Fruit fly (Drosophila melanogaster): Measurements from ENCODE around the gene Setd3.

Setd3 gene

DNA sequence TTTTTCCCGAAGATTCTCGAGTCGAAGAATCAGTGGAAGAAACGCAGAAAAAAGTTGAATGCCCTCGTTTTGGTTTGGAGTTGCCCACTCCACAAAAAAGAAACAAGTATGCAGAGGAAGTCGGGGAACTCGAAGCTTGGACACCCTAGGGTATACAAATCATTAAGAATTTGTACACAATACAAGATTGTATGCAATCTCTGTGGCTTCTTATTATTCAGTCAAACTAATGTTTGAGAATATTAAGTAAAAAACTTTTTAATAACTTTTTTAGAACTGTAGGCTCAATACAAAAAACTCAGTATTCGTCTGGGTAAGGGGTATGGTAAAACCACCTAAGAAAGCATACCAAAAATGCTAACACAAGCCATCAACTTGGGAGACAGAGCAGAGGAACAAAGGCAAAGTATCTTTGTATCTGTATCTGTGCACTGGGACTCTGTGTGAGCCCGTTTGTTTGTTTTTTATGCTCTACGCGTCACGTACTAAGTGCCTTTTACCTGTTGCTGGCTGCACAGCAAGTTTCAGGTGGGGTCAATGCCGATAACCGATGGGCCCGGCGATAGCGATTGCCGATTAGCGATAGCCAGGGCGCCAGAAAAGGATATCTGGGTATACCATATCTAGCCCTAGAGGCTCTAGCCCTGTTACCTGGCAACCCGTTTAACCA lies 16.8 kb upstream of the Setd3 start (continued):
- TF ChIP-seq CG11247 (GFP tag; IDR thresholded peaks at IDR 0.05) (0 out of 2 replicates have a peak, but pooled peaks have one; percentile 9), dan (GFP tag; IDR thresholded peaks at IDR 0.05) (no peak; the same call in 1 of the 2 replicates), CG11723 (GFP tag; optimal IDR thresholded peaks at IDR 0.05) (peak; percentile 52), Jarid2 (GFP tag; optimal IDR thresholded peaks at IDR 0.05) (peak; percentile 13), ems (GFP tag; optimal IDR thresholded peaks at IDR 0.05) (peak; percentile 60), scrt (GFP tag; optimal IDR thresholded peaks at IDR 0.05) (peak; percentile 89), CG17829 (tag; optimal IDR thresholded peaks at IDR 0.05) (peak; percentile 88), NC2β (GFP tag; optimal IDR thresholded peaks at IDR 0.05) (peak; percentile 88), CG7786 (GFP tag; optimal IDR thresholded peaks at IDR 0.05) (peak; percentile 74), CG15479 (GFP tag; optimal IDR thresholded peaks at IDR 0.05) (no peak), Max (GFP tag; optimal IDR thresholded peaks at IDR 0.05) (peak; percentile 38), Xrp1 (GFP tag; IDR thresholded peaks at IDR 0.05) (peak; percentile 89), CG2202 (tag; optimal IDR thresholded peaks at IDR 0.05) (peak; percentile 88), tgo (GFP tag; IDR thresholded peaks at IDR 0.05) (peak; percentile 71), CG12942 (GFP tag; optimal IDR thresholded peaks at IDR 0.05) (peak; percentile 34), cwo (GFP tag; optimal IDR thresholded peaks at IDR 0.05) (peak; percentile 49), HLH4C (GFP tag; IDR thresholded peaks at IDR 0.05; ENCODE audit: partially characterized antibody) (peak; percentile 54; the same call in 2 of the 3 replicates), CG8359 (GFP tag; optimal IDR thresholded peaks at IDR 0.05; ENCODE audit: borderline replicate concordance) (peak; percentile 41), disco-r (GFP tag; optimal IDR thresholded peaks at IDR 0.05) (peak; percentile 46), Dad (GFP tag; optimal IDR thresholded peaks at IDR 0.05) (peak; percentile 40), CG1832 (GFP tag; optimal IDR thresholded peaks at IDR 0.05) (no peak), Neu2 (GFP tag; optimal IDR thresholded peaks at IDR 0.05; ENCODE audit: borderline replicate concordance) (no peak), CG7372 (GFP tag; IDR thresholded peaks at IDR 0.05) (peak; percentile 35; the same call in 1 of the 2 replicates), Antp (GFP tag; optimal IDR thresholded peaks at IDR 0.05) (peak; percentile 68), CG11093 (GFP tag; IDR thresholded peaks at IDR 0.05) (peak; percentile 65), gt (GFP tag; IDR thresholded peaks at IDR 0.05) (0 out of 2 replicates have a peak, but pooled peaks have one; percentile 39), CG6854 (GFP tag; optimal IDR thresholded peaks at IDR 0.05) (peak; percentile 10), odd (GFP tag; optimal IDR thresholded peaks at IDR 0.05) (peak; percentile 38), phol (tag; optimal IDR thresholded peaks at IDR 0.05) (peak; percentile 81), pzg (GFP tag; optimal IDR thresholded peaks at IDR 0.05) (peak; percentile 1), CG7928 (GFP tag; optimal IDR thresholded peaks at IDR 0.05) (no peak), sr (GFP tag; IDR thresholded peaks at IDR 0.05) (no peak), CG10565 (GFP tag; optimal IDR thresholded peaks at IDR 0.05) (no peak), Eip74EF (GFP tag; optimal IDR thresholded peaks at IDR 0.05) (peak in 1 of 2 experiments; percentile 70), pan (optimal IDR thresholded peaks at IDR 0.05) (peak in 1 of 2 experiments; percentile 15), pan (GFP tag; optimal IDR thresholded peaks at IDR 0.05 in 1 of 2, IDR thresholded peaks at IDR 0.05 in 1 of 2) (peak in 1 of 2 experiments; percentile 66), CG7556 (GFP tag; optimal IDR thresholded peaks at IDR 0.05) (peak; percentile 79), Dp (GFP tag; optimal IDR thresholded peaks at IDR 0.05) (peak; percentile 18), CG3065 (GFP tag; optimal IDR thresholded peaks at IDR 0.05) (peak; percentile 37), CG8281 (tag; optimal IDR thresholded peaks at IDR 0.05) (no peak), shn (GFP tag; optimal IDR thresholded peaks at IDR 0.05) (peak; percentile 63)
